Worm (Caenorhabditis elegans): ENCODE data around the gene clc-8.

DNA sequence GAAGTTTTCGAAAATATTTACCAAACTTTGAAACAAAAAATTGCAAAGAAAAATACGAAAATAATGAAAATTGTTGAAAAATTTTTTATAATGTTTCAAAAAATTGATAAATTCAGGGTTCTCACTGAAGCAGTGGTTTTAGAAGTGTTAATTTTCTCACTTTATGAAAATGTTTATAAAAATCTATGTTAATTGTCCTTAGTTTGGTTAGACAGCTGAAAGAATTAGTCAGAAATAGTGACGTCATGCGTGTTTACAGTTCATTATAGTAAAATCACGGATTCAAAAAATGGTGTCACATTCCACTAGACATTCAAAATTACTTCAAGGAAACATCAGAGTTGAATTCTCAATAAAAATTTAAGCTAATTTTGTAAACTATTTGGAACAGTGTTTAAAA lies 42.0 kb downstream of the clc-8 start:
- TF ChIP-seq ama-1 (optimal IDR thresholded peaks at IDR 0.05) = no peak
- TF ChIP-seq aly-1 (tag; optimal IDR thresholded peaks at IDR 0.05) = no peak
- no peak for TF ChIP-seq flt-1 (GFP tag; IDR thresholded peaks at IDR 0.05)

Data from whole organism, early embryonic.